Fruit fly (Drosophila melanogaster): Measurements from ENCODE around the gene loaf.

The loaf gene

dm6 chr3L:11683819-11684521 is 82.0 kb downstream of the loaf start, which contains the start of gene Sugb (continued):
- TF ChIP-seq salr (GFP tag; optimal IDR thresholded peaks at IDR 0.05) (peak in 1 of 2 experiments; percentile 59), CG8119 (GFP tag; IDR thresholded peaks at IDR 0.05) (peak; percentile 70; the same call in 2 of the 3 replicates), CG11902 (GFP tag; optimal IDR thresholded peaks at IDR 0.05) (peak; percentile 3), CG7368 (GFP tag; optimal IDR thresholded peaks at IDR 0.05) (no peak), achi (GFP tag; optimal IDR thresholded peaks at IDR 0.05) (peak; percentile 76), Hr38 (GFP tag; optimal IDR thresholded peaks at IDR 0.05) (no peak), CG6854 (GFP tag; optimal IDR thresholded peaks at IDR 0.05) (no peak), CG4318 (GFP tag; optimal IDR thresholded peaks at IDR 0.05) (no peak), CG10631 (GFP tag; optimal IDR thresholded peaks at IDR 0.05) (peak; percentile 57), Smox (GFP tag; optimal IDR thresholded peaks at IDR 0.05) (no peak), Sox14 (GFP tag; optimal IDR thresholded peaks at IDR 0.05) (peak; percentile 74), CG16779 (tag; optimal IDR thresholded peaks at IDR 0.05) (peak; percentile 76), Ets21C (GFP tag; optimal IDR thresholded peaks at IDR 0.05) (peak; percentile 43), CG15336 (GFP tag; IDR thresholded peaks at IDR 0.05) (peak; percentile 63; the same call in 1 of the 2 replicates), pdm3 (GFP tag; optimal IDR thresholded peaks at IDR 0.05) (no peak), dsx (GFP tag; optimal IDR thresholded peaks at IDR 0.05; ENCODE audit: poor library complexity, severe bottlenecking) (no peak), cyc (GFP tag; optimal IDR thresholded peaks at IDR 0.05) (no peak), Hr4 (GFP tag; optimal IDR thresholded peaks at IDR 0.05) (peak; percentile 80), fd59A (GFP tag; optimal IDR thresholded peaks at IDR 0.05) (peak; percentile 7), CG10669 (GFP tag; optimal IDR thresholded peaks at IDR 0.05) (no peak), Sox15 (GFP tag; optimal IDR thresholded peaks at IDR 0.05) (no peak)
